Worm (Caenorhabditis elegans): Measurements from ENCODE around the gene T26A5.8.

- TF ChIP-seq odd-2 (tag; optimal IDR thresholded peaks at IDR 0.05) (no peak), ceh-18 (tag; optimal IDR thresholded peaks at IDR 0.05) (no peak), ama-1 (optimal IDR thresholded peaks at IDR 0.05) (no peak), pha-4 (tag; optimal IDR thresholded peaks at IDR 0.05) (no peak), ceh-2 (tag; optimal IDR thresholded peaks at IDR 0.05) (no peak), che-1 (tag; optimal IDR thresholded peaks at IDR 0.05) (no peak), nhr-11 (tag; optimal IDR thresholded peaks at IDR 0.05) (no peak), pag-3 (tag; optimal IDR thresholded peaks at IDR 0.05; ENCODE audit: borderline replicate concordance) (no peak)
Observed at ce11 chrIII:6422721-6423120, 39.9 kb downstream of the T26A5.8 start.
